Fruit fly (Drosophila melanogaster) whole organism, embryonic: ENCODE data around the gene Scm.

ENCODE experiments used
- Atf-2 ChIP-seq: fragments of 200-800 bp; sonication (Bioruptor generic); optimal IDR thresholded peaks from 2 replicates; lab custom pipeline; 2016; ENCODE audit warnings: missing biosample characterization, missing genetic modification characterization
- CG10209 ChIP-seq: fragments of 200-800 bp; sonication (Bioruptor generic); optimal IDR thresholded peaks from 3 replicates; lab custom pipeline; 2017; ENCODE audit warnings: missing biosample characterization, mild to moderate bottlenecking, missing genetic modification characterization, missing genetic modification reagents
- CG10267 ChIP-seq: fragments of 200-800 bp; sonication (Bioruptor generic); optimal IDR thresholded peaks from 2 replicates; lab custom pipeline; 2018; ENCODE audit warnings: missing biosample characterization, mild to moderate bottlenecking, missing genetic modification characterization, moderate library complexity
- CG10431 ChIP-seq: fragments of 200-800 bp; sonication (Bioruptor generic); optimal IDR thresholded peaks from 3 replicates; lab custom pipeline; 2018; ENCODE audit warnings: missing biosample characterization, mild to moderate bottlenecking, missing genetic modification characterization
- CG11085 ChIP-seq: fragments of 200-800 bp; sonication (Bioruptor generic); IDR thresholded peaks from 2 replicates; pipeline ENCODE4 v1.3.6; 2022; ENCODE audit warnings: missing biosample characterization, missing genetic modification characterization
- CG12219 ChIP-seq: fragments of 200-800 bp; sonication (Bioruptor generic); optimal IDR thresholded peaks from 3 replicates; lab custom pipeline; 2018; ENCODE audit warnings: missing biosample characterization, mild to moderate bottlenecking, missing genetic modification characterization
- CG13287 ChIP-seq: fragments of 200-800 bp; sonication (Bioruptor generic); IDR thresholded peaks from 2 replicates; pipeline ENCODE4 v1.3.6; 2022; ENCODE audit warnings: missing biosample characterization, missing genetic modification characterization; ENCODE audit not compliant: partially characterized antibody
- CG13775 ChIP-seq: fragments of 200-800 bp; sonication (Bioruptor generic); optimal IDR thresholded peaks from 3 replicates; lab custom pipeline; 2017; ENCODE audit warnings: missing biosample characterization, mild to moderate bottlenecking, missing genetic modification characterization
- CG14014 ChIP-seq: fragments of 200-800 bp; sonication (Bioruptor generic); IDR thresholded peaks from 2 replicates; pipeline ENCODE4 v1.3.6; 2022; ENCODE audit warnings: missing biosample characterization, missing genetic modification characterization
- CG15269 ChIP-seq: fragments of 200-800 bp; sonication (Bioruptor generic); optimal IDR thresholded peaks from 2 replicates; lab custom pipeline; 2018; ENCODE audit warnings: missing biosample characterization, mild to moderate bottlenecking, missing genetic modification characterization, moderate library complexity
- CG16813 ChIP-seq: fragments of 200-800 bp; sonication (Bioruptor generic); IDR thresholded peaks from 3 replicates; pipeline ENCODE4 v1.3.6; 2022; ENCODE audit warnings: missing biosample characterization, missing genetic modification characterization; ENCODE audit not compliant: partially characterized antibody
- CG17359 ChIP-seq: fragments of 200-800 bp; sonication (Bioruptor generic); optimal IDR thresholded peaks from 3 replicates; lab custom pipeline; 2018; ENCODE audit warnings: missing biosample characterization, mild to moderate bottlenecking, missing genetic modification characterization, moderate library complexity
- CG18619 ChIP-seq: fragments of 200-800 bp; sonication (Bioruptor generic); optimal IDR thresholded peaks from 3 replicates; lab custom pipeline; 2017; ENCODE audit warnings: missing biosample characterization, mild to moderate bottlenecking, missing genetic modification characterization
- CG31441 ChIP-seq: fragments of 200-800 bp; sonication (Bioruptor generic); IDR thresholded peaks from 2 replicates; pipeline ENCODE4 v1.3.6; 2022; ENCODE audit warnings: missing biosample characterization, missing genetic modification characterization
- CG32767 ChIP-seq: fragments of 200-800 bp; sonication (Bioruptor generic); IDR thresholded peaks from 2 replicates; pipeline ENCODE4 v1.3.6; 2022; ENCODE audit warnings: missing biosample characterization, missing genetic modification characterization
- CG4730 ChIP-seq: fragments of 200-800 bp; sonication (Bioruptor generic); IDR thresholded peaks from 2 replicates; pipeline ENCODE4 v1.3.6; 2022; ENCODE audit warnings: missing biosample characterization, missing genetic modification characterization
- CG6175 ChIP-seq: fragments of 200-800 bp; sonication (Bioruptor generic); IDR thresholded peaks from 3 replicates; pipeline ENCODE4 v1.3.6; 2022; ENCODE audit warnings: missing biosample characterization, missing genetic modification characterization
- CG9797 ChIP-seq: fragments of 200-800 bp; sonication (Bioruptor generic); optimal IDR thresholded peaks from 3 replicates; lab custom pipeline; 2018; ENCODE audit warnings: missing biosample characterization, mild to moderate bottlenecking, missing genetic modification characterization
- CrebB ChIP-seq: fragments of 200-800 bp; sonication (Bioruptor generic); optimal IDR thresholded peaks from 3 replicates; lab custom pipeline; 2018; ENCODE audit warnings: missing biosample characterization, mild to moderate bottlenecking, missing genetic modification characterization
- D19B ChIP-seq: fragments of 200-800 bp; sonication (Bioruptor generic); optimal IDR thresholded peaks from 2 replicates; lab custom pipeline; 2017; ENCODE audit warnings: missing biosample characterization, mild to moderate bottlenecking, missing genetic modification characterization
- Dip2 ChIP-seq: fragments of 200-800 bp; sonication (Bioruptor generic); IDR thresholded peaks from 2 replicates; pipeline ENCODE4 v1.3.6; 2022; ENCODE audit warnings: missing biosample characterization, missing genetic modification characterization
- Gsc ChIP-seq: fragments of 200-800 bp; sonication (Bioruptor generic); IDR thresholded peaks from 2 replicates; pipeline ENCODE4 v1.3.6; 2022; ENCODE audit warnings: missing biosample characterization, missing genetic modification characterization
- HmgZ ChIP-seq: fragments of 200-800 bp; sonication (Bioruptor generic); optimal IDR thresholded peaks from 2 replicates; lab custom pipeline; 2018; ENCODE audit warnings: missing biosample characterization, mild to moderate bottlenecking, missing genetic modification characterization
- Hr78 ChIP-seq, 2 experiments: fragments of 200-800 bp in 1 of 2; fragments of >200 bp in 1 of 2; sonication (Bioruptor generic) in 1 of 2; optimal IDR thresholded peaks; 2 replicates each; lab custom pipeline; 2017 to 2019; ENCODE audit warnings: missing biosample characterization in 2 of 2, missing genetic modification characterization in 2 of 2, mild to moderate bottlenecking in 1 of 2, moderate library complexity in 1 of 2
- Myb ChIP-seq: fragments of 200-800 bp; sonication (Bioruptor generic); optimal IDR thresholded peaks from 2 replicates; lab custom pipeline; 2016; ENCODE audit warnings: missing biosample characterization, missing genetic modification characterization
- Opbp ChIP-seq: fragments of 200-800 bp; sonication (Bioruptor generic); IDR thresholded peaks from 3 replicates; pipeline ENCODE4 v1.3.6; 2022; ENCODE audit warnings: missing biosample characterization, missing genetic modification characterization; ENCODE audit not compliant: partially characterized antibody
- Stat92E ChIP-seq, 3 experiments: fragments of >200 bp in 2 of 3; fragments of 200-800 bp in 1 of 3; sonication (Bioruptor generic) in 1 of 3; optimal IDR thresholded peaks; 2 replicates each; lab custom pipeline; 2017 to 2019; ENCODE audit warnings: missing biosample characterization in 3 of 3, missing genetic modification characterization in 3 of 3, mild to moderate bottlenecking in 1 of 3, moderate library complexity in 1 of 3
- Usf ChIP-seq: fragments of 200-800 bp; sonication (Bioruptor generic); optimal IDR thresholded peaks from 2 replicates; lab custom pipeline; 2017; ENCODE audit warnings: missing genotype, missing biosample characterization, missing genetic modification characterization
- bbx ChIP-seq: fragments of 200-800 bp; sonication (Bioruptor generic); IDR thresholded peaks from 2 replicates; pipeline ENCODE4 v1.3.6; 2022; ENCODE audit warnings: missing biosample characterization, missing genetic modification characterization; ENCODE audit not compliant: partially characterized antibody
- bowl ChIP-seq: fragments of 200-800 bp; sonication (Bioruptor generic); IDR thresholded peaks from 2 replicates; pipeline ENCODE4 v1.3.6; 2022; ENCODE audit warnings: missing biosample characterization, missing genetic modification characterization
- cas ChIP-seq: fragments of 200-800 bp; sonication (Bioruptor generic); IDR thresholded peaks from 2 replicates; pipeline ENCODE4 v1.3.6; 2022; ENCODE audit warnings: missing biosample characterization, missing genetic modification characterization
- caup ChIP-seq: fragments of 200-800 bp; sonication (Bioruptor generic); optimal IDR thresholded peaks from 3 replicates; lab custom pipeline; 2017; ENCODE audit warnings: missing biosample characterization, mild to moderate bottlenecking, missing genetic modification characterization, moderate library complexity; ENCODE audit not compliant: severe bottlenecking
- chinmo ChIP-seq: fragments of 200-800 bp; sonication (Bioruptor generic); IDR thresholded peaks from 4 replicates; pipeline ENCODE4 v1.3.6; 2022; ENCODE audit warnings: missing biosample characterization, missing genetic modification characterization; ENCODE audit not compliant: partially characterized antibody
- dimm ChIP-seq: fragments of 200-800 bp; sonication (Bioruptor generic); IDR thresholded peaks from 2 replicates; pipeline ENCODE4 v1.3.6; 2022; ENCODE audit warnings: missing biosample characterization, missing genetic modification characterization
- her ChIP-seq: fragments of 200-800 bp; sonication (Bioruptor generic); optimal IDR thresholded peaks from 2 replicates; lab custom pipeline; 2016; ENCODE audit warnings: missing biosample characterization, missing genetic modification characterization
- jigr1 ChIP-seq: fragments of 200-800 bp; sonication (Bioruptor generic); IDR thresholded peaks from 3 replicates; pipeline ENCODE4 v1.3.6; 2022; ENCODE audit warnings: missing biosample characterization, missing genetic modification characterization
- klu ChIP-seq: fragments of 200-800 bp; sonication (Bioruptor generic); IDR thresholded peaks from 2 replicates; pipeline ENCODE4 v1.3.6; 2022; ENCODE audit warnings: missing biosample characterization, missing genetic modification characterization
- kni ChIP-seq: fragments of 200-800 bp; sonication (Bioruptor generic); optimal IDR thresholded peaks from 3 replicates; lab custom pipeline; 2017; ENCODE audit warnings: mild to moderate bottlenecking, missing biosample characterization, missing genetic modification reagents, missing genetic modification characterization
- lab ChIP-seq: fragments of 200-800 bp; sonication (Bioruptor generic); optimal IDR thresholded peaks from 3 replicates; lab custom pipeline; 2017; ENCODE audit warnings: missing biosample characterization, missing genetic modification characterization, mild to moderate bottlenecking, moderate library complexity, missing genetic modification reagents
- mld ChIP-seq: fragments of 200-800 bp; sonication (Bioruptor generic); IDR thresholded peaks from 3 replicates; pipeline ENCODE4 v1.3.6; 2022; ENCODE audit warnings: missing biosample characterization, missing genetic modification characterization; ENCODE audit not compliant: partially characterized antibody
- oc ChIP-seq: fragments of 200-800 bp; sonication (Bioruptor generic); optimal IDR thresholded peaks from 2 replicates; lab custom pipeline; 2018; ENCODE audit warnings: missing biosample characterization, mild to moderate bottlenecking, missing genetic modification characterization, moderate library complexity
- org-1 ChIP-seq: fragments of 200-800 bp; sonication (Bioruptor generic); optimal IDR thresholded peaks from 2 replicates; lab custom pipeline; 2017; ENCODE audit warnings: missing biosample characterization, missing genetic modification characterization
- pum ChIP-seq: fragments of 200-800 bp; sonication (Bioruptor generic); optimal IDR thresholded peaks from 2 replicates; lab custom pipeline; 2016; ENCODE audit warnings: missing biosample characterization, missing genetic modification characterization
- pzg ChIP-seq: fragments of 200-800 bp; sonication (Bioruptor generic); optimal IDR thresholded peaks from 3 replicates; lab custom pipeline; 2018; ENCODE audit warnings: missing biosample characterization, mild to moderate bottlenecking, missing genetic modification characterization, moderate library complexity
- run ChIP-seq: fragments of 200-800 bp; sonication (Bioruptor generic); optimal IDR thresholded peaks from 3 replicates; lab custom pipeline; 2018; ENCODE audit warnings: missing biosample characterization, mild to moderate bottlenecking, missing genetic modification characterization
- sqz ChIP-seq: fragments of 200-800 bp; sonication (Bioruptor generic); optimal IDR thresholded peaks from 3 replicates; lab custom pipeline; 2018; ENCODE audit warnings: missing biosample characterization, mild to moderate bottlenecking, missing genetic modification characterization
- sr ChIP-seq: fragments of 200-800 bp; sonication (Bioruptor generic); IDR thresholded peaks from 3 replicates; pipeline ENCODE4 v1.3.6; 2022; ENCODE audit warnings: missing biosample characterization, missing genetic modification characterization
- tin ChIP-seq: fragments of 200-800 bp; sonication (Bioruptor generic); optimal IDR thresholded peaks from 3 replicates; lab custom pipeline; 2016; ENCODE audit warnings: missing biosample characterization, missing genetic modification characterization
- tio ChIP-seq: fragments of 200-800 bp; sonication (Bioruptor generic); optimal IDR thresholded peaks from 2 replicates; lab custom pipeline; 2017; ENCODE audit warnings: missing biosample characterization, missing genetic modification characterization, inconsistent platforms
- tna ChIP-seq: fragments of 200-800 bp; sonication (Bioruptor generic); IDR thresholded peaks from 2 replicates; pipeline ENCODE4 v1.3.6; 2022; ENCODE audit warnings: missing biosample characterization, missing genetic modification characterization; ENCODE audit not compliant: partially characterized antibody

Gene Scm

DNA sequence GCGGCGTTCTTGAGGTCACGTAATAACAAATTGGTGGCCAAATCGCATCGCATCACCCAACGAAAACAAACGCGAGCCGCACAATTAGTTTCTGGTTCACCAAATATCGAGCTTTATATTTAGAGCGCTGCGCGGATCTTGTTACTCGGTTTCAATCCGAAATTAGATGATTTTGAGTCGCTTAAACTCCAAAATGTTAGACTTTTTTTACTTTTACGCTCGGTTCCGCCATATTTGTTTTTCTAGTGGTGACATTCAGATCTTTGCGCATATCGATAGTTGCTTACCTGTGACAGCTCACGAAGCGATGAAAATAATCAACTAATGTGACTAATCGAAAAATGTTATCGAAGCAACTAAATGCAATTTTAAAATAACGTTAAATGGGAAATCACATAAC, at the start of gene Scm (continued):
- TF ChIP-seq D19B (GFP tag; lab: Kevin White, UChicago), result no peak
- no peak for TF ChIP-seq oc (tag; lab: Kevin White, UChicago)
- TF ChIP-seq tio (GFP tag; lab: Kevin White, UChicago), result no peak
- peak; percentile 94 for TF ChIP-seq Myb (GFP tag; lab: Kevin White, UChicago)
- TF ChIP-seq HmgZ (tag; lab: Kevin White, UChicago), result peak; percentile 70
- peak in 1 of 3 experiments; percentile 11 for TF ChIP-seq Stat92E (GFP tag; optimal IDR thresholded peaks at IDR 0.05; lab: Kevin White, UChicago)
- TF ChIP-seq sr, result no peak
- TF ChIP-seq CG18619 (GFP tag; lab: Kevin White, UChicago), result no peak
- TF ChIP-seq lab (GFP tag; lab: Kevin White, UChicago), result no peak
- peak; percentile 51; the same call in 1 of the 3 replicates for TF ChIP-seq mld (GFP tag; lab: Robert Waterston, UW)
- TF ChIP-seq caup (GFP tag; lab: Kevin White, UChicago), result no peak
- TF ChIP-seq her (GFP tag; lab: Kevin White, UChicago), result no peak
- no peak for TF ChIP-seq cas (GFP tag; lab: Robert Waterston, UW)
- no peak for TF ChIP-seq bowl (GFP tag; lab: Robert Waterston, UW)
- no peak for TF ChIP-seq Atf-2 (GFP tag; lab: Kevin White, UChicago)
- TF ChIP-seq kni, result peak; percentile 31
- TF ChIP-seq sqz, result no peak
- peak; percentile 97 for TF ChIP-seq CG13287 (GFP tag; lab: Robert Waterston, UW)
- TF ChIP-seq Opbp (GFP tag; lab: Robert Waterston, UW), result peak; percentile 93
- TF ChIP-seq tna, result peak; percentile 89
- peak; percentile 1 for TF ChIP-seq CG13775 (GFP tag; lab: Kevin White, UChicago)
- TF ChIP-seq run (tag; lab: Kevin White, UChicago), result no peak
- no peak for TF ChIP-seq CG12219 (GFP tag; lab: Kevin White, UChicago)
- TF ChIP-seq CG14014 (GFP tag; lab: Robert Waterston, UW), result 0 out of 2 replicates have a peak, but pooled peaks have one; percentile 34
- no peak for TF ChIP-seq CG31441 (GFP tag; lab: Robert Waterston, UW)
- TF ChIP-seq Hr78 (GFP tag; optimal IDR thresholded peaks at IDR 0.05; lab: Kevin White, UChicago), result no peak
- no peak for TF ChIP-seq Gsc (GFP tag; lab: Robert Waterston, UW)
- no peak for TF ChIP-seq CG17359 (tag; lab: Kevin White, UChicago)
- no peak for TF ChIP-seq Dip2 (GFP tag; lab: Robert Waterston, UW)
- no peak for TF ChIP-seq CrebB (tag; lab: Kevin White, UChicago)
- no peak for TF ChIP-seq klu (GFP tag; lab: Robert Waterston, UW)
- TF ChIP-seq CG10267 (tag; lab: Kevin White, UChicago), result peak; percentile 60
- no peak for TF ChIP-seq jigr1
- no peak for TF ChIP-seq org-1 (GFP tag; lab: Kevin White, UChicago)
- TF ChIP-seq CG11085 (GFP tag; lab: Robert Waterston, UW), result no peak
- TF ChIP-seq pzg (GFP tag; lab: Kevin White, UChicago), result peak; percentile 88
- TF ChIP-seq chinmo (GFP tag; lab: Robert Waterston, UW), result peak; percentile 78; the same call in 1 of the 4 replicates
- peak; percentile 95 for TF ChIP-seq bbx
- no peak for TF ChIP-seq CG10431 (GFP tag; lab: Kevin White, UChicago)
- no peak for TF ChIP-seq CG4730 (GFP tag; lab: Robert Waterston, UW)
- no peak for TF ChIP-seq CG6175
- peak; percentile 91 for TF ChIP-seq CG16813
- TF ChIP-seq tin, result no peak
- TF ChIP-seq CG9797, result peak; percentile 20
- TF ChIP-seq dimm (GFP tag; lab: Robert Waterston, UW), result no peak
- TF ChIP-seq CG10209 (GFP tag; lab: Kevin White, UChicago), result no peak
- TF ChIP-seq CG15269 (tag; lab: Kevin White, UChicago), result no peak
- no peak for TF ChIP-seq Usf (GFP tag; lab: Kevin White, UChicago)
- TF ChIP-seq CG32767 (GFP tag; lab: Robert Waterston, UW), result no peak
- TF ChIP-seq pum, result no peak
